Worm (Caenorhabditis elegans): ENCODE results near the gene tmed-10.

tmed-10 gene

ce11 chrV:11281414-11282209 is 45.2 kb downstream of the tmed-10 start (continued):
- no peak for TF ChIP-seq unc-62 (GFP tag; optimal IDR thresholded peaks at IDR 0.05)
- TF ChIP-seq sptf-1 (tag; optimal IDR thresholded peaks at IDR 0.05): no peak
- TF ChIP-seq alr-1 (tag; optimal IDR thresholded peaks at IDR 0.05; ENCODE audit: borderline replicate concordance): no peak
- TF ChIP-seq fkh-8 (tag; optimal IDR thresholded peaks at IDR 0.05): no peak
- TF ChIP-seq nhr-85 (tag): peak; percentile 37
- peak; percentile 5 for TF ChIP-seq unc-130 (tag; optimal IDR thresholded peaks at IDR 0.05)
- TF ChIP-seq swsn-7 (tag; optimal IDR thresholded peaks at IDR 0.05): no peak
- no peak for TF ChIP-seq nhr-71 (tag; optimal IDR thresholded peaks at IDR 0.05)
- TF ChIP-seq nhr-237 (tag; optimal IDR thresholded peaks at IDR 0.05): no peak
- peak in 1 of 3 experiments; percentile 8 for TF ChIP-seq ceh-82 (tag; optimal IDR thresholded peaks at IDR 0.05)
- peak; percentile 97 for TF ChIP-seq blmp-1 (tag; optimal IDR thresholded peaks at IDR 0.05)
- TF ChIP-seq snu-23 (GFP tag; optimal IDR thresholded peaks at IDR 0.05): peak; percentile 46
- TF ChIP-seq rnt-1 (tag; optimal IDR thresholded peaks at IDR 0.05): peak; percentile 16
- no peak for TF ChIP-seq ces-1 (GFP tag; optimal IDR thresholded peaks at IDR 0.05)
- peak; percentile 21 for TF ChIP-seq irx-1 (tag; optimal IDR thresholded peaks at IDR 0.05)

ce11 chrV:11279564-11279963 is 47.2 kb downstream of the tmed-10 start:
- TF ChIP-seq egl-13 (tag; optimal IDR thresholded peaks at IDR 0.05) (no peak), fkh-10 (GFP tag; optimal IDR thresholded peaks at IDR 0.05) (no peak), unc-30 (tag; optimal IDR thresholded peaks at IDR 0.05) (no peak), hlh-17 (GFP tag; optimal IDR thresholded peaks at IDR 0.05; ENCODE audit: borderline replicate concordance) (no peak), ets-5 (GFP tag; IDR thresholded peaks at IDR 0.05) (no peak), F16B12.6 (tag; optimal IDR thresholded peaks at IDR 0.05) (no peak), ceh-82 (tag; optimal IDR thresholded peaks at IDR 0.05) (no peak), efl-3 (GFP tag; optimal IDR thresholded peaks at IDR 0.05) (no peak), grh-1 (GFP tag; IDR thresholded peaks at IDR 0.05) (no peak), skn-1 (tag; optimal IDR thresholded peaks at IDR 0.05) (no peak), xbp-1 (tag; optimal IDR thresholded peaks at IDR 0.05) (no peak), sup-37 (GFP tag; optimal IDR thresholded peaks at IDR 0.05) (no peak), nhr-19 (GFP tag; conservative IDR thresholded peaks at IDR 0.05) (no peak), C04F5.9 (tag; optimal IDR thresholded peaks at IDR 0.05) (no peak), alr-1 (tag; optimal IDR thresholded peaks at IDR 0.05; ENCODE audit: borderline replicate concordance) (no peak), elt-2 (tag; optimal IDR thresholded peaks at IDR 0.05) (no peak), elt-3 (tag; optimal IDR thresholded peaks at IDR 0.05) (no peak)

Data from whole organism, L1 larva.